Worm (Caenorhabditis elegans) whole organism, L4 larva: ENCODE results near the gene ssr-2.

ENCODE experiments used
- ama-1 ChIP-seq: fragments of 150-350 bp; optimal IDR thresholded peaks from 2 replicates; lab custom pipeline; 2014; ENCODE audit warnings: inconsistent platforms, mixed read lengths
- egl-27 ChIP-seq: sonication (generic microtip); optimal IDR thresholded peaks from 3 replicates; lab custom pipeline; 2017; ENCODE audit warnings: missing biosample characterization, missing genetic modification reagents, missing genetic modification characterization
- hlh-11 ChIP-seq: fragments of 200-800 bp; sonication (Bioruptor generic); optimal IDR thresholded peaks from 2 replicates; lab custom pipeline; 2018; ENCODE audit warnings: mild to moderate bottlenecking, missing genetic modification characterization, missing compliant biosample characterization
- lsy-2 ChIP-seq, 2 experiments: fragments of 150-350 bp in 1 of 2; sonication (generic microtip) in 1 of 2; optimal IDR thresholded peaks; 2 replicates each; lab custom pipeline; 2014 to 2017; ENCODE audit warnings: missing biosample characterization in 2 of 2, missing genetic modification characterization in 2 of 2
- mdl-1 ChIP-seq, 2 experiments: fragments of 150-350 bp in 1 of 2; sonication (generic microtip) in 1 of 2; optimal IDR thresholded peaks; 2 replicates each; lab custom pipeline; 2014 to 2017; ENCODE audit warnings: missing biosample characterization in 2 of 2, missing genetic modification characterization in 2 of 2
- nhr-102 ChIP-seq: sonication (generic microtip); optimal IDR thresholded peaks from 2 replicates; lab custom pipeline; 2016; ENCODE audit warnings: mild to moderate bottlenecking, missing genetic modification characterization, moderate library complexity, missing compliant biosample characterization
- nhr-6 ChIP-seq: fragments of 150-350 bp; optimal IDR thresholded peaks from 2 replicates; lab custom pipeline; 2014; ENCODE audit warnings: missing biosample characterization, missing genetic modification characterization

DNA sequence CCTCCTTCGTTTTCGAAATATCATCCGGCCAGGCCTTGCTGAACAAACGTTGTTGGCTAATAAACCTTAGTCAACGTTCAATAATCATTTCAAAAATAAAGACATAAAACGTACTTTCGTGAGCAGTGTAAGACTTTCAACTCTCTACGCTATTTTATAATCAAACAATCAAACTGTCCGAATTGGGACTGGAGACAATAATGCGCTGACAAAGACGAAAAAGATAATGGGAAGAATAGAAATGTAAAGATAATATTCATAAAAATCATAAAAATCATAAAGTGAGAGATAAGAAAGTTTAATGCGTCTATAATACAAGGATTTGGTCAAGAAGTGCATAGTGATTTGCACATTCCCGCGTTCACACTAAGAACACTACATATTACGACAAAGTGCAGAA is 14.2 kb upstream of the ssr-2 start:
- no peak for TF ChIP-seq nhr-6
- TF ChIP-seq egl-27: no peak
- TF ChIP-seq nhr-102 (tag; lab: Kevin White, UChicago): no peak
- no peak for TF ChIP-seq ama-1 (lab: Kevin White, UChicago)
- TF ChIP-seq mdl-1 (tag; optimal IDR thresholded peaks at IDR 0.05; lab: Kevin White, UChicago): no peak
- no peak for TF ChIP-seq lsy-2 (tag; optimal IDR thresholded peaks at IDR 0.05; lab: Kevin White, UChicago)
- peak; percentile 31 for TF ChIP-seq hlh-11
